Fruit fly (Drosophila melanogaster) whole organism, prepupa: Measurements from ENCODE around the gene CG13884.
A peak's percentile ranks its signal among the peaks of the same experiment; 100 is the strongest.

ENCODE experiments used
- CG10669 ChIP-seq: fragments of 200-800 bp; sonication (Bioruptor generic); optimal IDR thresholded peaks from 3 replicates; lab custom pipeline; 2018; ENCODE audit warnings: missing biosample characterization, mild to moderate bottlenecking, missing genetic modification characterization, moderate library complexity
- CG11762 ChIP-seq: fragments of 200-800 bp; sonication (Bioruptor generic); optimal IDR thresholded peaks from 3 replicates; lab custom pipeline; 2016; ENCODE audit warnings: missing biosample characterization, missing genetic modification characterization; ENCODE audit not compliant: insufficient read depth
- CG11902 ChIP-seq: fragments of 200-800 bp; sonication (Bioruptor generic); optimal IDR thresholded peaks from 3 replicates; lab custom pipeline; 2016; ENCODE audit warnings: missing biosample characterization, missing genetic modification characterization
- CG15336 ChIP-seq: fragments of 200-800 bp; sonication (Bioruptor generic); IDR thresholded peaks from 2 replicates; pipeline ENCODE4 v1.3.6; 2022; ENCODE audit warnings: missing biosample characterization, missing genetic modification characterization
- CG16779 ChIP-seq: fragments of 200-800 bp; sonication (Bioruptor generic); optimal IDR thresholded peaks from 3 replicates; lab custom pipeline; 2017; ENCODE audit warnings: missing biosample characterization, mild to moderate bottlenecking, missing genetic modification characterization
- CG3032 ChIP-seq: fragments of 200-800 bp; optimal IDR thresholded peaks from 2 replicates; lab custom pipeline; 2019; ENCODE audit warnings: missing biosample characterization, mild to moderate bottlenecking, missing genetic modification characterization, moderate library complexity
- CG31627 ChIP-seq: fragments of 200-800 bp; sonication (Bioruptor generic); optimal IDR thresholded peaks from 3 replicates; lab custom pipeline; 2016; ENCODE audit warnings: missing biosample characterization, missing genetic modification characterization
- CG32006 ChIP-seq: fragments of 200-800 bp; sonication (Bioruptor generic); optimal IDR thresholded peaks from 3 replicates; lab custom pipeline; 2017; ENCODE audit warnings: missing biosample characterization, mild to moderate bottlenecking, missing genetic modification characterization
- CG3919 ChIP-seq: fragments of 200-800 bp; sonication (Bioruptor generic); optimal IDR thresholded peaks from 3 replicates; lab custom pipeline; 2016; ENCODE audit warnings: missing biosample characterization, missing genetic modification characterization
- CG4318 ChIP-seq: fragments of 200-800 bp; sonication (Bioruptor generic); optimal IDR thresholded peaks from 3 replicates; lab custom pipeline; 2017; ENCODE audit warnings: missing biosample characterization, mild to moderate bottlenecking, missing genetic modification characterization
- CG6163 ChIP-seq: fragments of 200-800 bp; sonication (Bioruptor generic); IDR thresholded peaks from 3 replicates; pipeline ENCODE4 v1.3.6; 2022; ENCODE audit warnings: missing biosample characterization, missing genetic modification characterization
- CG6276 ChIP-seq: fragments of 200-800 bp; sonication (Bioruptor generic); optimal IDR thresholded peaks from 2 replicates; lab custom pipeline; 2017; ENCODE audit warnings: missing biosample characterization, mild to moderate bottlenecking, missing genetic modification characterization
- CG6792 ChIP-seq: fragments of 200-800 bp; sonication (Bioruptor generic); optimal IDR thresholded peaks from 3 replicates; lab custom pipeline; 2016; ENCODE audit warnings: missing biosample characterization, missing genetic modification characterization
- CG6854 ChIP-seq: fragments of 200-800 bp; sonication (Bioruptor generic); optimal IDR thresholded peaks from 2 replicates; lab custom pipeline; 2017; ENCODE audit warnings: missing biosample characterization, mild to moderate bottlenecking, missing genetic modification characterization
- CG7368 ChIP-seq: fragments of 200-800 bp; sonication (Bioruptor generic); optimal IDR thresholded peaks from 3 replicates; lab custom pipeline; 2016; ENCODE audit warnings: missing biosample characterization, missing genetic modification characterization
- CG8119 ChIP-seq: fragments of 200-800 bp; sonication (Bioruptor generic); IDR thresholded peaks from 3 replicates; pipeline ENCODE4 v1.3.6; 2022; ENCODE audit warnings: missing biosample characterization, missing genetic modification characterization
- CG8319 ChIP-seq: fragments of 200-800 bp; sonication (Bioruptor generic); optimal IDR thresholded peaks from 3 replicates; lab custom pipeline; 2016; ENCODE audit warnings: missing biosample characterization, missing genetic modification characterization
- CG8632 ChIP-seq: fragments of 200-800 bp; sonication (Bioruptor generic); optimal IDR thresholded peaks from 3 replicates; lab custom pipeline; 2016; ENCODE audit warnings: missing biosample characterization, missing genetic modification characterization
- Eip78C ChIP-seq: fragments of 200-800 bp; sonication (Bioruptor generic); peaks from one replicate; lab custom pipeline; 2016; ENCODE audit warnings: missing biosample characterization, missing genetic modification characterization
- Eip93F ChIP-seq: fragments of 200-800 bp; sonication (Bioruptor generic); optimal IDR thresholded peaks from 2 replicates; lab custom pipeline; 2016; ENCODE audit warnings: missing biosample characterization, mild to moderate bottlenecking, missing genetic modification characterization
- Ets21C ChIP-seq: fragments of 200-800 bp; sonication (Bioruptor generic); optimal IDR thresholded peaks from 3 replicates; lab custom pipeline; 2016; ENCODE audit warnings: missing biosample characterization, missing genetic modification characterization
- Ets96B ChIP-seq: fragments of 200-800 bp; optimal IDR thresholded peaks from 2 replicates; lab custom pipeline; 2019; ENCODE audit warnings: missing biosample characterization, mild to moderate bottlenecking, missing genetic modification characterization, moderate library complexity
- Gug ChIP-seq: fragments of 200-800 bp; sonication (Bioruptor generic); IDR thresholded peaks from 2 replicates; pipeline ENCODE4 v1.3.6; 2022; ENCODE audit warnings: missing biosample characterization, missing genetic modification characterization
- Hr38 ChIP-seq: sonication (Bioruptor generic); optimal IDR thresholded peaks from 2 replicates; lab custom pipeline; 2016; ENCODE audit warnings: missing biosample characterization, missing genetic modification characterization
- Hr39 ChIP-seq: fragments of 200-800 bp; sonication (Bioruptor generic); optimal IDR thresholded peaks from 2 replicates; lab custom pipeline; 2016; ENCODE audit warnings: missing biosample characterization, missing genetic modification characterization
- Hr4 ChIP-seq: fragments of 200-800 bp; sonication (Bioruptor generic); optimal IDR thresholded peaks from 3 replicates; lab custom pipeline; 2016; ENCODE audit warnings: missing biosample characterization, missing genetic modification characterization
- Lpt ChIP-seq: fragments of 200-800 bp; sonication (Bioruptor generic); optimal IDR thresholded peaks from 3 replicates; lab custom pipeline; 2016; ENCODE audit warnings: missing biosample characterization, missing genetic modification characterization
- Met ChIP-seq: fragments of 200-800 bp; sonication (Bioruptor generic); optimal IDR thresholded peaks from 3 replicates; lab custom pipeline; 2016; ENCODE audit warnings: missing biosample characterization, missing genetic modification characterization
- Smox ChIP-seq: fragments of 200-800 bp; sonication (Bioruptor generic); optimal IDR thresholded peaks from 3 replicates; lab custom pipeline; 2016; ENCODE audit warnings: missing biosample characterization, missing genetic modification characterization
- Sox14 ChIP-seq: fragments of 200-800 bp; sonication (Bioruptor generic); optimal IDR thresholded peaks from 3 replicates; lab custom pipeline; 2016; ENCODE audit warnings: missing biosample characterization, missing genetic modification characterization
- achi ChIP-seq: fragments of 200-800 bp; sonication (Bioruptor generic); optimal IDR thresholded peaks from 3 replicates; lab custom pipeline; 2016; ENCODE audit warnings: missing biosample characterization, missing genetic modification characterization
- acj6 ChIP-seq: fragments of 200-800 bp; sonication (Bioruptor generic); optimal IDR thresholded peaks from 3 replicates; lab custom pipeline; 2016; ENCODE audit warnings: missing biosample characterization, missing genetic modification characterization
- cyc ChIP-seq: fragments of 200-800 bp; sonication (Bioruptor generic); optimal IDR thresholded peaks from 3 replicates; lab custom pipeline; 2016; ENCODE audit warnings: missing biosample characterization, missing genetic modification characterization
- dac ChIP-seq: fragments of 200-800 bp; sonication (Bioruptor generic); optimal IDR thresholded peaks from 2 replicates; lab custom pipeline; 2017; ENCODE audit warnings: missing biosample characterization, mild to moderate bottlenecking, missing genetic modification characterization
- eg ChIP-seq: fragments of 200-800 bp; sonication (Bioruptor generic); IDR thresholded peaks from 3 replicates; pipeline ENCODE4 v1.3.6; 2022; ENCODE audit warnings: missing biosample characterization, missing genetic modification characterization
- esn ChIP-seq: fragments of 200-800 bp; sonication (Bioruptor generic); optimal IDR thresholded peaks from 2 replicates; lab custom pipeline; 2016; ENCODE audit warnings: missing biosample characterization, mild to moderate bottlenecking, missing genetic modification characterization, moderate library complexity
- fd59A ChIP-seq: fragments of 200-800 bp; sonication (Bioruptor generic); optimal IDR thresholded peaks from 2 replicates; lab custom pipeline; 2017; ENCODE audit warnings: missing biosample characterization, mild to moderate bottlenecking, missing genetic modification characterization, missing genetic modification reagents
- fd85E ChIP-seq: fragments of 200-800 bp; sonication (Bioruptor generic); optimal IDR thresholded peaks from 3 replicates; lab custom pipeline; 2016; ENCODE audit warnings: missing biosample characterization, missing genetic modification characterization
- net ChIP-seq: fragments of 200-800 bp; sonication (Bioruptor generic); optimal IDR thresholded peaks from 3 replicates; lab custom pipeline; 2016; ENCODE audit warnings: missing biosample characterization, missing genetic modification characterization
- pdm3 ChIP-seq: fragments of 200-800 bp; sonication (Bioruptor generic); optimal IDR thresholded peaks from 3 replicates; lab custom pipeline; 2016; ENCODE audit warnings: missing biosample characterization, missing genetic modification characterization
- salr ChIP-seq, 2 experiments: fragments of 200-800 bp; sonication (Bioruptor generic); optimal IDR thresholded peaks; 3 replicates each; lab custom pipeline; 2016 to 2018; ENCODE audit warnings: missing biosample characterization in 2 of 2, missing genetic modification characterization in 2 of 2, mild to moderate bottlenecking in 1 of 2
- spab ChIP-seq: fragments of 200-800 bp; sonication (Bioruptor generic); optimal IDR thresholded peaks from 2 replicates; lab custom pipeline; 2017; ENCODE audit warnings: missing biosample characterization, mild to moderate bottlenecking, missing genetic modification characterization, missing genetic modification reagents
- svp ChIP-seq: fragments of 200-800 bp; sonication (Bioruptor generic); peaks from one replicate; lab custom pipeline; 2016; ENCODE audit warnings: missing biosample characterization, missing genetic modification characterization
- topi ChIP-seq: fragments of 200-800 bp; sonication (Bioruptor generic); optimal IDR thresholded peaks from 3 replicates; lab custom pipeline; 2016; ENCODE audit warnings: missing biosample characterization, missing genetic modification characterization
- vri ChIP-seq: fragments of 200-800 bp; sonication (Bioruptor generic); optimal IDR thresholded peaks from 3 replicates; lab custom pipeline; 2016; ENCODE audit warnings: missing biosample characterization, mild to moderate bottlenecking, missing genetic modification characterization

The CG13884 gene

DNA sequence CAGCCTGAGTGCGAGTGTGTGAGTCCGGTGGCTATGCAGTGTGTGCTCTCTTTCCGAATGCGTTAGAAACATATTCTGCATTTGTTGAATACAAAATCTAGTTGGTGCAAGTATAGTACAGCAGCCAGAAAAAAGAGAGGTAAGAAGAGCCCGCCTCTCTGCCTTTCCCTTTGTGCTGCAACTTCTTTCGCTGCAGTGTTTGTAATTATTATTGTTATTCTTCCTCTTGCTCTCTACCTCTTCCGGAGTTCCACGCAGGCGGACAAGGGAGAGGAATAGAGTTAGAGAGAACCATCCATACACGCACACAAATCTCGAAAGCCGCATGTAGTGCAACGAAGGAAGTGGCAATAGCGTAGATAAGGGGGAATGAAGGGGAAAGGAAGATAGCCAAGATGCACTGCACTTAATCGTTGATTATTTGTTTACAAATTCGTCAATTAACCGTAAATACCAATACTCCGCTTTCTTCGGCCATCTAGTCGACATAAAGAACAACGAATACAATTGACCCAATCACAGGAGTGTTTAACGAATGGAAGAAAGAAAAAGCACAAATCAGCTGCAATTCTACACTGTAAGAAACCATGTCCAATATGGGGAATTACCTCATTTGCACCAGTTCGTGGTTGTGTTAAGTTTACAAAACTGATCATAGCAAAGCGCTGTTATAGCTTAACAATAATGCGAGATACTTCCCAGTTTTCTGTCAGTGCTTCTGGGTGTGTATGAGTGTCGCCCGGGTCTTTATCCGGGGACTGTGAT lies 18.4 kb downstream of the CG13884 start (continued):
- peak; percentile 81 for TF ChIP-seq topi
- peak; percentile 82 to 91 for TF ChIP-seq salr (GFP tag; optimal IDR thresholded peaks at IDR 0.05; lab: Kevin White, UChicago)
- TF ChIP-seq Gug (GFP tag; lab: Robert Waterston, UW): peak; percentile 35; the same call in 1 of the 2 replicates
- TF ChIP-seq cyc: peak; percentile 89
- peak; percentile 82 for TF ChIP-seq CG8319
- peak; percentile 86 for TF ChIP-seq CG6792
- TF ChIP-seq CG3919 (GFP tag; lab: Kevin White, UChicago): peak; percentile 92
- TF ChIP-seq fd85E (GFP tag; lab: Kevin White, UChicago): no peak
- TF ChIP-seq Met: peak; percentile 83
- TF ChIP-seq Ets21C (GFP tag; lab: Kevin White, UChicago): peak; percentile 72
- peak; percentile 91 for TF ChIP-seq CG15336 (GFP tag; lab: Robert Waterston, UW)
- TF ChIP-seq CG11902 (GFP tag; lab: Kevin White, UChicago): peak; percentile 76
- TF ChIP-seq vri (GFP tag; lab: Kevin White, UChicago): peak; percentile 81
- TF ChIP-seq CG32006 (GFP tag; lab: Kevin White, UChicago): peak; percentile 95
- TF ChIP-seq CG8632 (GFP tag; lab: Kevin White, UChicago): peak; percentile 66
- TF ChIP-seq, all 60 proteins: peak for 57

DNA sequence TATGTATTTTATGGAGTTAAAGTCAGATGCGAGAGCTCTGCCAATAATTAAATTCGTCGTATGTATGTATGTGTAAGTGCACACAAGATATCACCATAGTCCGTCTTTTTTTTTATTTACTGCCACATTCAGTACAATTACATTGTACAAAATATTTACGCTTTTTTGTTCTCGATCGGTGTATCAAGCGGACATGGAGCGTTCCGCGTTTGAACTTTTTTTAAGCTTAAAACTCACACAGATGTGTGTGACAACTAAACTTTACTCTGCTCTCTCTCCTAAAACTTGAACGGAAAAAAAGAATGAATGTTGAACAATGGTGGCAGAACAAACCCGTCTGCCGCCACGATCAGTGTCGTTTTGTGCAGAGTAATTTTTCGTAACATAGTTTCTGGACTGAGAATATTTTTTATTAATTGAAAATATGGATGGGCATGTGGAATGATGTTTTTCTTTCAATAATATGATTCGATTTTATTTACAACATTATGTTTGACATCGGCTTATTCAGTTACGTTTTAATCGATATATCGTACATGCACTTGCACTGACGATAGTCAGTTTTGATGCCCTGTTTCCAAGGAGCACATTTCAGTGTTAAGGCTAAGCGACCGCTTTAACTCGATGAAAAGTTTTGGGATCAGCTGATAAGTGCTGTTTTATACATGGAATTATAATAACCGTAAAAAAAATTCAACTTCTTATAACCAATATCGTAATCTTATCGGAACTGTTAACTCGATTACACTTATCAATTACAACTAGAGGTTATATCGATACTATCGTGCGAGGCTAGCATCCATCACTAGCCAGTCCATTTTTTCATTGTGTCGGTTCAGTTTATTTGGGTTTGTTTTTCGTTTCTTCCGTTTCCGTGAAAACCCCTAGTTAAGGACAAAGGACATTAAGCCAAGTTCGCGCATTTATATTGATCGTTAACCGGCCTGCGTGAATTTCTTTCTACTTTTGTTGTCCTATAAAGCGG lies 19.3 kb downstream of the CG13884 start, which contains the start of gene mth:
Gene mth, minus strand, starts transcription at position 302 of the 985 bp plus-strand sequence.
- TF ChIP-seq svp (GFP tag; lab: Kevin White, UChicago): peak; percentile 80
- TF ChIP-seq CG6854: peak; percentile 55
- TF ChIP-seq Smox (GFP tag; lab: Kevin White, UChicago): no peak
- TF ChIP-seq CG16779 (tag; lab: Kevin White, UChicago): peak; percentile 22
- no peak for TF ChIP-seq CG11902 (GFP tag; lab: Kevin White, UChicago)
- no peak for TF ChIP-seq CG8632 (GFP tag; lab: Kevin White, UChicago)
- no peak for TF ChIP-seq Eip93F
- no peak for TF ChIP-seq CG4318
- peak; percentile 57 for TF ChIP-seq pdm3 (GFP tag; lab: Kevin White, UChicago)
- TF ChIP-seq topi: peak; percentile 45
- TF ChIP-seq CG7368 (GFP tag; lab: Kevin White, UChicago): peak; percentile 4
- TF ChIP-seq CG31627 (GFP tag; lab: Kevin White, UChicago): peak; percentile 68
- peak; percentile 60 for TF ChIP-seq CG6276 (GFP tag; lab: Kevin White, UChicago)
- no peak for TF ChIP-seq CG6792
- no peak for TF ChIP-seq CG10669
- no peak for TF ChIP-seq Lpt (GFP tag; lab: Kevin White, UChicago)
- TF ChIP-seq Eip78C (GFP tag; lab: Kevin White, UChicago): peak; percentile 53
- TF ChIP-seq CG15336 (GFP tag; lab: Robert Waterston, UW): peak; percentile 39; the same call in 1 of the 2 replicates
- TF ChIP-seq spab: no peak
- no peak for TF ChIP-seq dac (GFP tag; lab: Kevin White, UChicago)
- no peak for TF ChIP-seq Hr38 (GFP tag; lab: Kevin White, UChicago)
- TF ChIP-seq Sox14 (GFP tag; lab: Kevin White, UChicago): peak; percentile 66
- TF ChIP-seq CG6163 (GFP tag; lab: Robert Waterston, UW): peak; percentile 33; the same call in 2 of the 3 replicates
- TF ChIP-seq eg (GFP tag; lab: Robert Waterston, UW): peak; percentile 16
- TF ChIP-seq Hr4 (GFP tag; lab: Kevin White, UChicago): peak; percentile 31
- TF ChIP-seq CG11762 (GFP tag; lab: Kevin White, UChicago): no peak
- peak; percentile 50 for TF ChIP-seq Ets21C (GFP tag; lab: Kevin White, UChicago)
- TF ChIP-seq acj6 (GFP tag; lab: Kevin White, UChicago): peak; percentile 45
- TF ChIP-seq achi: peak; percentile 43
- 0 out of 3 replicates have a peak, but pooled peaks have one; percentile 15 for TF ChIP-seq CG8119
- peak; percentile 61 for TF ChIP-seq CG3032
- TF ChIP-seq Ets96B (tag; lab: Kevin White, UChicago): peak; percentile 13
- TF ChIP-seq salr (GFP tag; optimal IDR thresholded peaks at IDR 0.05; lab: Kevin White, UChicago): no peak
- peak; percentile 62 for TF ChIP-seq esn (GFP tag; lab: Kevin White, UChicago)
- TF ChIP-seq fd59A: no peak
- peak; percentile 28 for TF ChIP-seq net (GFP tag; lab: Kevin White, UChicago)
- TF ChIP-seq vri (GFP tag; lab: Kevin White, UChicago): peak; percentile 29
- no peak for TF ChIP-seq Gug (GFP tag; lab: Robert Waterston, UW)
- TF ChIP-seq Hr39 (GFP tag; lab: Kevin White, UChicago): peak; percentile 74
